Fruit fly (Drosophila melanogaster) whole organism, wandering third instar larva: ENCODE data around the gene Cyp4ac2.

ENCODE experiments used
- Abd-B ChIP-seq: fragments of >200 bp; optimal IDR thresholded peaks from 2 replicates; lab custom pipeline; 2017; ENCODE audit warnings: missing biosample characterization, missing genetic modification characterization
- CG32264 ChIP-seq: fragments of 200-800 bp; sonication (Bioruptor generic); optimal IDR thresholded peaks from 2 replicates; lab custom pipeline; 2016; ENCODE audit warnings: missing biosample characterization, missing genetic modification characterization
- CG9705 ChIP-seq: fragments of 200-800 bp; sonication (Bioruptor generic); optimal IDR thresholded peaks from 2 replicates; lab custom pipeline; 2018; ENCODE audit warnings: missing biosample characterization, mild to moderate bottlenecking, missing genetic modification characterization
- CrebA ChIP-seq: fragments of 200-800 bp; sonication (Bioruptor generic); optimal IDR thresholded peaks from 2 replicates; lab custom pipeline; 2016; ENCODE audit warnings: missing biosample characterization, mild to moderate bottlenecking, missing genetic modification characterization, borderline replicate concordance
- Dfd ChIP-seq: fragments of >200 bp; optimal IDR thresholded peaks from 2 replicates; lab custom pipeline; 2017; ENCODE audit warnings: missing biosample characterization, missing genetic modification characterization
- Dif ChIP-seq: fragments of 200-275, 200-300 bp; sonication (Bioruptor generic); optimal IDR thresholded peaks from 2 replicates; lab custom pipeline; 2018; ENCODE audit warnings: missing biosample characterization, missing genetic modification characterization; ENCODE audit not compliant: partially characterized antibody
- GATAd ChIP-seq: sonication (Bioruptor generic); optimal IDR thresholded peaks from 2 replicates; lab custom pipeline; 2016; ENCODE audit warnings: missing biosample characterization, missing genetic modification characterization
- HLH106 ChIP-seq: fragments of 200-800 bp; optimal IDR thresholded peaks from 3 replicates; lab custom pipeline; 2019; ENCODE audit warnings: missing biosample characterization, mild to moderate bottlenecking, missing genetic modification characterization, moderate library complexity
- Hnf4 ChIP-seq: fragments of 200-800 bp; sonication (Bioruptor generic); optimal IDR thresholded peaks from 2 replicates; lab custom pipeline; 2016; ENCODE audit warnings: missing biosample characterization, mild to moderate bottlenecking, missing genetic modification characterization
- Hr78 ChIP-seq: fragments of >200 bp; optimal IDR thresholded peaks from 2 replicates; lab custom pipeline; 2017; ENCODE audit warnings: missing biosample characterization, missing genetic modification characterization
- Hr83 ChIP-seq: fragments of 200-300 bp; sonication (Bioruptor generic); optimal IDR thresholded peaks from 2 replicates; lab custom pipeline; 2016; ENCODE audit warnings: missing biosample characterization, mild to moderate bottlenecking, missing genetic modification characterization, moderate library complexity; ENCODE audit not compliant: poor library complexity, severe bottlenecking
- Jra ChIP-seq: sonication (Bioruptor generic); optimal IDR thresholded peaks from 2 replicates; lab custom pipeline; 2016; ENCODE audit warnings: missing biosample characterization, missing genetic modification characterization
- Mio ChIP-seq: sonication (Bioruptor generic); optimal IDR thresholded peaks from 2 replicates; lab custom pipeline; 2016; ENCODE audit warnings: missing biosample characterization, missing genetic modification characterization
- Myc ChIP-seq: fragments of >200 bp; optimal IDR thresholded peaks from 2 replicates; lab custom pipeline; 2017
- N ChIP-seq: fragments of >200 bp; optimal IDR thresholded peaks from 2 replicates; lab custom pipeline; 2018; ENCODE audit warnings: missing biosample characterization, missing external identifiers, missing genetic modification characterization
- OdsH ChIP-seq: fragments of 200-800 bp; sonication (Bioruptor generic); optimal IDR thresholded peaks from 2 replicates; lab custom pipeline; 2016; ENCODE audit warnings: missing biosample characterization, mild to moderate bottlenecking, missing genetic modification characterization
- Rel ChIP-seq, 2 experiments: fragments of 200-800 bp; sonication (Bioruptor generic) in 1 of 2; optimal IDR thresholded peaks; 2 replicates in 1 of 2; 3 replicates in 1 of 2; lab custom pipeline; 2016 to 2019; ENCODE audit warnings: mild to moderate bottlenecking in 2 of 2, missing biosample characterization in 2 of 2, missing genetic modification characterization in 2 of 2, moderate library complexity in 1 of 2
- Sp1 ChIP-seq: fragments of 200-800 bp; sonication (Bioruptor generic); optimal IDR thresholded peaks from 3 replicates; lab custom pipeline; 2019; ENCODE audit warnings: missing biosample characterization, mild to moderate bottlenecking, missing genetic modification characterization, moderate library complexity
- Vsx2 ChIP-seq: fragments of 200-300, 225-300 bp; sonication (Bioruptor generic); optimal IDR thresholded peaks from 2 replicates; lab custom pipeline; 2018; ENCODE audit warnings: missing biosample characterization, missing genetic modification characterization; ENCODE audit not compliant: partially characterized antibody
- br ChIP-seq: fragments of 200-800 bp; sonication (Bioruptor generic); optimal IDR thresholded peaks from 2 replicates; lab custom pipeline; 2016; ENCODE audit warnings: missing biosample characterization, missing genetic modification characterization
- brk ChIP-seq: fragments of 200-800 bp; sonication (Bioruptor generic); optimal IDR thresholded peaks from 2 replicates; lab custom pipeline; 2016; ENCODE audit warnings: missing biosample characterization, mild to moderate bottlenecking, missing genetic modification characterization
- dl ChIP-seq, 2 experiments: fragments of 175-275, 200-275 bp in 1 of 2; fragments of 200-275 bp in 1 of 2; sonication (Bioruptor generic); optimal IDR thresholded peaks; lab custom pipeline; 2018; ENCODE audit warnings: mild to moderate bottlenecking in 2 of 2, missing biosample characterization in 2 of 2, missing genetic modification characterization in 2 of 2, moderate library complexity in 2 of 2; ENCODE audit not compliant: partially characterized antibody in 2 of 2, insufficient read depth in 1 of 2
- dmrt93B ChIP-seq: fragments of 200-800 bp; sonication (Bioruptor generic); optimal IDR thresholded peaks from 2 replicates; lab custom pipeline; 2018; ENCODE audit warnings: missing biosample characterization, mild to moderate bottlenecking, missing genetic modification characterization
- dsf ChIP-seq: sonication (Bioruptor generic); optimal IDR thresholded peaks from 2 replicates; lab custom pipeline; 2016; ENCODE audit warnings: missing biosample characterization, missing genetic modification characterization, borderline replicate concordance
- ey ChIP-seq: fragments of 200-800 bp; sonication (Bioruptor generic); optimal IDR thresholded peaks from 2 replicates; lab custom pipeline; 2016; ENCODE audit warnings: missing biosample characterization, missing genetic modification characterization
- foxo ChIP-seq, 2 experiments: fragments of 200-800 bp; sonication (Bioruptor generic); optimal IDR thresholded peaks; 2 replicates in 1 of 2; 3 replicates in 1 of 2; lab custom pipeline; 2016 to 2017; ENCODE audit warnings: missing biosample characterization in 2 of 2, missing genetic modification characterization in 2 of 2
- fru ChIP-seq: fragments of 200-800 bp; sonication (Bioruptor generic); optimal IDR thresholded peaks from 3 replicates; lab custom pipeline; 2016; ENCODE audit warnings: missing biosample characterization, mild to moderate bottlenecking, missing genetic modification characterization
- h ChIP-seq: fragments of 200-800 bp; sonication (Bioruptor generic); optimal IDR thresholded peaks from 3 replicates; lab custom pipeline; 2016; ENCODE audit warnings: missing biosample characterization, mild to moderate bottlenecking, missing genetic modification characterization
- jim ChIP-seq: fragments of 175-275, 200-325 bp; sonication (Bioruptor generic); optimal IDR thresholded peaks from 2 replicates; lab custom pipeline; 2016; ENCODE audit warnings: missing biosample characterization, mild to moderate bottlenecking, missing genetic modification characterization
- lola ChIP-seq: fragments of >200 bp; optimal IDR thresholded peaks from 2 replicates; lab custom pipeline; 2017; ENCODE audit warnings: missing biosample characterization, missing genetic modification characterization
- pan ChIP-seq: fragments of >200 bp; optimal IDR thresholded peaks from 2 replicates; lab custom pipeline; 2017
- psq ChIP-seq: fragments of 200-800 bp; sonication (Bioruptor generic); optimal IDR thresholded peaks from 3 replicates; lab custom pipeline; 2017; ENCODE audit warnings: missing biosample characterization, mild to moderate bottlenecking, missing genetic modification characterization, moderate library complexity
- rgr ChIP-seq: fragments of 200-800 bp; sonication (Bioruptor generic); optimal IDR thresholded peaks from 3 replicates; lab custom pipeline; 2016; ENCODE audit warnings: missing biosample characterization, mild to moderate bottlenecking, missing genetic modification characterization
- sage ChIP-seq: fragments of 200-800 bp; sonication (Bioruptor generic); optimal IDR thresholded peaks from 2 replicates; lab custom pipeline; 2016; ENCODE audit warnings: missing biosample characterization, mild to moderate bottlenecking, missing genetic modification characterization
- sv ChIP-seq: fragments of 200-800 bp; sonication (Bioruptor generic); optimal IDR thresholded peaks from 3 replicates; lab custom pipeline; 2016; ENCODE audit warnings: missing biosample characterization, missing genetic modification characterization
- tai ChIP-seq: sonication (Bioruptor generic); optimal IDR thresholded peaks from 2 replicates; lab custom pipeline; 2016; ENCODE audit warnings: missing biosample characterization, missing genetic modification characterization
- usp ChIP-seq: fragments of >200 bp; optimal IDR thresholded peaks from 2 replicates; lab custom pipeline; 2017; ENCODE audit warnings: missing biosample characterization, missing genetic modification characterization
- woc ChIP-seq: sonication (Bioruptor generic); optimal IDR thresholded peaks from 2 replicates; lab custom pipeline; 2016; ENCODE audit warnings: missing biosample characterization, mild to moderate bottlenecking, missing genetic modification characterization

Cyp4ac2 gene

DNA sequence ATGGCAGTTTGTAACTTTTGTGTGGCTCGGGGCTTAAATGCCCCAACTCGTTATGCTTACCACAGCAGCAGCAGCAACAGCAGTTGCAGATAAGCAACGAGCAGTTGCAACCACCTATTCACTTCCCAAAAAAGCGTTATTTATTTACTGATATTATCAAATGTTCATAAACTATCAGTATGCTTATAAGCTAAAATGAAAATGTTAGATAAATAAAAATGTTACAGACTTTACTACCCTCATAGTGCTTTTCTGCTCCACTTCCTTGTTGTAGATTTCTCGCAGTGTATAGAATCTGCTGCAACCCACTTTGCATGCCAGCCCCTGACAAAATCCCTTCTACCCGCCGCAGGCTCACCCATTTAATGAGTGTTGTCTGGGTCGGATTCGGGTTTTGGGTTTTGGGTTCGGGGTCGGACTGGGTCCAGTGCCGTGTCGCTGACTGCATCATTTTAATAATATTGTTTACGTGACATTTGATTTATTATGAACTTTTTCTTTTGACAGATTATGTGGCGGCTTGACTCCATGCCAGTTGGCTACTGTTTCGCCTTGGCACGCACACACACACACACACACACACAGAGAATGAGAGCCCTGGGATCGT lies 12.0 kb upstream of the Cyp4ac2 start:
- TF ChIP-seq jim (GFP tag; lab: Kevin White, UChicago) (no peak), Abd-B (GFP tag; lab: Kevin White, UChicago) (no peak), rgr (peak; percentile 95), dmrt93B (GFP tag; lab: Kevin White, UChicago) (peak; percentile 89), Rel (GFP tag; optimal IDR thresholded peaks at IDR 0.05; lab: Kevin White, UChicago) (peak; percentile 10), Rel (tag; optimal IDR thresholded peaks at IDR 0.05; lab: Kevin White, UChicago) (peak; percentile 60), ey (GFP tag; lab: Kevin White, UChicago) (peak; percentile 96), Dfd (GFP tag; lab: Kevin White, UChicago) (no peak), tai (peak; percentile 87), pan (lab: Kevin White, UChicago) (no peak), Hnf4 (GFP tag; lab: Kevin White, UChicago) (peak; percentile 95), CG32264 (peak; percentile 93), Myc (lab: Kevin White, UChicago) (no peak), HLH106 (peak; percentile 95), Hr83 (GFP tag; lab: Kevin White, UChicago) (no peak), br (GFP tag; lab: Kevin White, UChicago) (peak; percentile 96), CrebA (peak; percentile 80), h (GFP tag; lab: Kevin White, UChicago) (peak; percentile 96), usp (no peak), CG9705 (GFP tag; lab: Kevin White, UChicago) (peak; percentile 72), sv (GFP tag; lab: Kevin White, UChicago) (no peak), fru (GFP tag; lab: Kevin White, UChicago) (peak; percentile 97), dsf (GFP tag; lab: Kevin White, UChicago) (peak; percentile 76), foxo (GFP tag; optimal IDR thresholded peaks at IDR 0.05; lab: Kevin White, UChicago) (peak; percentile 74 to 97), Sp1 (GFP tag; lab: Kevin White, UChicago) (peak; percentile 96), Jra (peak; percentile 82), GATAd (no peak), OdsH (peak; percentile 96), lola (no peak), sage (GFP tag; lab: Kevin White, UChicago) (peak; percentile 92), N (no peak), Dif (GFP tag; lab: Kevin White, UChicago) (no peak), Vsx2 (GFP tag; lab: Kevin White, UChicago) (no peak), woc (peak; percentile 95), Mio (GFP tag; lab: Kevin White, UChicago) (peak; percentile 7), dl (GFP tag; optimal IDR thresholded peaks at IDR 0.05; lab: Kevin White, UChicago; ENCODE audit: insufficient read depth in 1 of 2, partially characterized antibody in 2 of 2) (no peak), brk (GFP tag; lab: Kevin White, UChicago) (peak; percentile 92), psq (GFP tag; lab: Kevin White, UChicago) (peak; percentile 91), Hr78 (GFP tag; lab: Kevin White, UChicago) (no peak)

DNA sequence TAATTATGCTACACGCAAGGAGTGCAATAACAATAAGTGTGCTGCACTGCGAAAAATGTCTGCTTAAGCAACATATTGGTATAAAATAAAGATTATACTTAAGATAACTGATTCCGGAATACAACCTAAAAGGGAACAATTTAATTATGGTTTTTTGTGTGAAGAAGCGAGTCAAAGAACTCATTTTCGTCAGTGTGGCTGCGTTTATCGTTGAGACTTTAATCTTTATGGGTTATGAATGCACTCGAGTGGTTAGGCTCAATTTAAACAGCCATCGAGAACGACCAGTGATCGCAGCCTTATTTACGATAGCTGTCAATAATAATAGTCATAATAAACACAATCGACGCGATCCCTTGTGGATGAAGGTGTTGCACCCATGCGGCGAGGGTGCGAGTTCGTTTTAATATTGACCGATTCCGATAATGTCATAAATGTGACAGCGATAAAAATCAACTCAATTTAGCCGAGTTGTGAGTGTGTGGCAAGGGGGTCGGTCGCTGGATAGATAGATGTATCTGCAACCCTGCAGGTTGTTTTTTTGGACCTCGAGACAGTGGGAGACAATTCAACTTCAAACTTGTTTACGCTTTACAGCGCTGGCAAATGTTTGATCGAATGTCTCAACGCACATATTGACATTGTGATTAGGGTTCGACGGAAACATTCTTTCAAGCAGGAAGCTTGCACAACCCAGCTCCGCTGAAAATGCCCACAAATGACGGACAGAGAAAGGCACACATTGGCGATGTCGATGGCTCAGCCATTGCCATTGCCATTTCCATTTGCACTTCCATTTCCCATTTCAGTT lies 10.0 kb upstream of the Cyp4ac2 start:
- TF ChIP-seq Vsx2 (GFP tag; lab: Kevin White, UChicago) (no peak), CrebA (peak; percentile 80), dsf (GFP tag; lab: Kevin White, UChicago) (peak; percentile 40), Hnf4 (GFP tag; lab: Kevin White, UChicago) (peak; percentile 78), psq (GFP tag; lab: Kevin White, UChicago) (peak; percentile 68), Dfd (GFP tag; lab: Kevin White, UChicago) (no peak), Rel (GFP tag; optimal IDR thresholded peaks at IDR 0.05; lab: Kevin White, UChicago) (peak; percentile 50), Rel (tag; optimal IDR thresholded peaks at IDR 0.05; lab: Kevin White, UChicago) (peak; percentile 60), usp (no peak), brk (GFP tag; lab: Kevin White, UChicago) (peak; percentile 71), Hr83 (GFP tag; lab: Kevin White, UChicago) (peak; percentile 92), OdsH (peak; percentile 75), GATAd (peak; percentile 3), rgr (peak; percentile 86), sage (GFP tag; lab: Kevin White, UChicago) (peak; percentile 60), tai (peak; percentile 78), foxo (GFP tag; optimal IDR thresholded peaks at IDR 0.05; lab: Kevin White, UChicago) (peak; percentile 24 to 85), Jra (peak; percentile 25), pan (lab: Kevin White, UChicago) (no peak), Myc (lab: Kevin White, UChicago) (no peak), dl (GFP tag; optimal IDR thresholded peaks at IDR 0.05; lab: Kevin White, UChicago; ENCODE audit: insufficient read depth in 1 of 2, partially characterized antibody in 2 of 2) (no peak), sv (GFP tag; lab: Kevin White, UChicago) (no peak), Dif (GFP tag; lab: Kevin White, UChicago) (no peak), ey (GFP tag; lab: Kevin White, UChicago) (peak; percentile 86), N (no peak), CG9705 (GFP tag; lab: Kevin White, UChicago) (peak; percentile 19), lola (no peak), Mio (GFP tag; lab: Kevin White, UChicago) (no peak), Abd-B (GFP tag; lab: Kevin White, UChicago) (no peak), br (GFP tag; lab: Kevin White, UChicago) (peak; percentile 76), fru (GFP tag; lab: Kevin White, UChicago) (peak; percentile 86), h (GFP tag; lab: Kevin White, UChicago) (peak; percentile 95), Sp1 (GFP tag; lab: Kevin White, UChicago) (peak; percentile 69), HLH106 (peak; percentile 77), jim (GFP tag; lab: Kevin White, UChicago) (peak; percentile 35), Hr78 (GFP tag; lab: Kevin White, UChicago) (no peak), woc (peak; percentile 69), dmrt93B (GFP tag; lab: Kevin White, UChicago) (peak; percentile 34)
